Fruit fly (Drosophila melanogaster): ENCODE data around the gene Ggt-1.
A peak's percentile ranks its signal among the peaks of the same experiment; 100 is the strongest.

The Ggt-1 gene

DNA sequence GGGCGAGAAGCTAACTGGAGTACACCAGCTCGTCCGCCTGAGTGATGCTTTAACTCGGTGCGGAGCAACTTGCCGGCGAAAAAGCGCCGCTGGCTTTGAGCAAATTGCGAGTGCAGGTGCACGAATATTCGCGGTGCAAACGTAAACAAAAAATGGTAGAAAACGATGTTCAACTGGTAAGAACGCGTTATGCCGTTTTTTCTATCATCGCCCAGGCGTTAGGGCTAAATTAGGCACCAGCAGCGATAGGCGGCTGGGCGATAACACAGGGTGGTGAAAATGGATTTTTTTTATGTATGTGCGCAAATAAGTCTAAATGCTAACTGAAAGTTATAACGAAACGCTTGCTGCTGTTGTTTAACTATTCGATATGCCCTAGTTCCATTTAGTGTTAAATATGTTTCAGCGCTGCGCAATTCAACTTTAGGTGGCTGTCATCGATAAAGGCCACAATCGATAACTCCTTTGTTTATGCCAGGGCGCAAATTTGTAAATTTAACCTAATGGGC lies 12.6 kb downstream of the Ggt-1 start, which contains the start of the genes Pgant7 and Xrcc2 (continued):
- no peak for TF ChIP-seq sisA (GFP tag; IDR thresholded peaks at IDR 0.05)
- no peak for TF ChIP-seq Max (GFP tag; optimal IDR thresholded peaks at IDR 0.05)
- no peak for TF ChIP-seq Oli (tag; optimal IDR thresholded peaks at IDR 0.05)
- no peak for TF ChIP-seq gsb-n (tag; optimal IDR thresholded peaks at IDR 0.05)
- peak; percentile 78 for TF ChIP-seq Scr (GFP tag; IDR thresholded peaks at IDR 0.05; ENCODE audit: partially characterized antibody)
- no peak for TF ChIP-seq CG4854 (GFP tag; optimal IDR thresholded peaks at IDR 0.05)
- TF ChIP-seq CG11723 (GFP tag; optimal IDR thresholded peaks at IDR 0.05), result no peak
- peak; percentile 55; the same call in 1 of the 3 replicates for TF ChIP-seq Opbp (GFP tag; IDR thresholded peaks at IDR 0.05; ENCODE audit: partially characterized antibody)
- TF ChIP-seq CG15479 (GFP tag; optimal IDR thresholded peaks at IDR 0.05), result peak; percentile 14
- TF ChIP-seq mld (GFP tag; IDR thresholded peaks at IDR 0.05; ENCODE audit: partially characterized antibody), result peak; percentile 48; the same call in 1 of the 3 replicates
- TF ChIP-seq stwl (tag; optimal IDR thresholded peaks at IDR 0.05), result peak; percentile 54
- TF ChIP-seq Doc3 (GFP tag; IDR thresholded peaks at IDR 0.05; ENCODE audit: partially characterized antibody), result peak; percentile 56
- TF ChIP-seq stc (GFP tag; IDR thresholded peaks at IDR 0.05), result no peak
- peak; percentile 48 for TF ChIP-seq CG14710 (tag; optimal IDR thresholded peaks at IDR 0.05)
- TF ChIP-seq CG10209 (GFP tag; optimal IDR thresholded peaks at IDR 0.05), result no peak
- TF ChIP-seq bbx (GFP tag; IDR thresholded peaks at IDR 0.05; ENCODE audit: partially characterized antibody), result no peak; the same call in 1 of the 2 replicates
- 0 out of 2 replicates have a peak, but pooled peaks have one; percentile 35 for TF ChIP-seq hbn (GFP tag; IDR thresholded peaks at IDR 0.05; ENCODE audit: partially characterized antibody)
- peak; percentile 46 for TF ChIP-seq CG15601 (tag; optimal IDR thresholded peaks at IDR 0.05)
- TF ChIP-seq cato (GFP tag; optimal IDR thresholded peaks at IDR 0.05; ENCODE audit: borderline replicate concordance), result no peak
- peak; percentile 86 for TF ChIP-seq Dll (GFP tag; IDR thresholded peaks at IDR 0.05; ENCODE audit: partially characterized antibody)
- TF ChIP-seq sqz (GFP tag; optimal IDR thresholded peaks at IDR 0.05), result peak; percentile 26
- no peak for TF ChIP-seq CG16779 (GFP tag; IDR thresholded peaks at IDR 0.05)
- no peak for TF ChIP-seq Nf-YA (GFP tag; IDR thresholded peaks at IDR 0.05)
- TF ChIP-seq CG14965 (GFP tag; optimal IDR thresholded peaks at IDR 0.05; ENCODE audit: borderline replicate concordance), result no peak
- no peak for TF ChIP-seq CG42726 (GFP tag; IDR thresholded peaks at IDR 0.05; ENCODE audit: partially characterized antibody)
- TF ChIP-seq CG2116 (GFP tag; optimal IDR thresholded peaks at IDR 0.05), result peak; percentile 79
- no peak for TF ChIP-seq gem (tag; optimal IDR thresholded peaks at IDR 0.05)
- TF ChIP-seq CG5180 (GFP tag; optimal IDR thresholded peaks at IDR 0.05), result peak; percentile 43
- peak; percentile 7 for TF ChIP-seq CG30020 (tag; optimal IDR thresholded peaks at IDR 0.05)
- TF ChIP-seq esg (GFP tag; conservative IDR thresholded peaks at IDR 0.05), result no peak
- peak; percentile 53; the same call in 1 of the 3 replicates for TF ChIP-seq CG7963 (GFP tag; IDR thresholded peaks at IDR 0.05; ENCODE audit: partially characterized antibody)
- peak; percentile 83 for TF ChIP-seq BEAF-32 (GFP tag; optimal IDR thresholded peaks at IDR 0.05)
- TF ChIP-seq lab (GFP tag; optimal IDR thresholded peaks at IDR 0.05), result no peak
- TF ChIP-seq MBD-R2 (GFP tag; IDR thresholded peaks at IDR 0.05), result peak; percentile 65; the same call in 1 of the 2 replicates
- TF ChIP-seq Awh (GFP tag; IDR thresholded peaks at IDR 0.05), result no peak
- no peak for TF ChIP-seq CG11696 (GFP tag; IDR thresholded peaks at IDR 0.05)
- TF ChIP-seq CG4328 (GFP tag; optimal IDR thresholded peaks at IDR 0.05), result no peak
- TF ChIP-seq CG4617 (GFP tag; optimal IDR thresholded peaks at IDR 0.05; ENCODE audit: borderline replicate concordance), result peak; percentile 42
- TF ChIP-seq CG12942 (GFP tag; optimal IDR thresholded peaks at IDR 0.05), result no peak
- TF ChIP-seq ash1 (GFP tag; optimal IDR thresholded peaks at IDR 0.05), result no peak
- no peak for TF ChIP-seq E2f1 (GFP tag; IDR thresholded peaks at IDR 0.05)
- TF ChIP-seq CG2712 (tag; optimal IDR thresholded peaks at IDR 0.05), result no peak
- TF ChIP-seq maf-S (GFP tag; optimal IDR thresholded peaks at IDR 0.05), result no peak
- peak; percentile 8 for TF ChIP-seq Deaf1 (tag; optimal IDR thresholded peaks at IDR 0.05)

Data from whole organism, embryonic.